Worm (Caenorhabditis elegans) whole organism, L3 larva: ENCODE data around the gene pqn-68.
A peak's percentile ranks its signal among the peaks of the same experiment; 100 is the strongest.

Source experiments
- R02D3.7 ChIP-seq: fragments of 150-350 bp; optimal IDR thresholded peaks from 2 replicates; lab custom pipeline; 2014; ENCODE audit warnings: missing biosample characterization, missing genetic modification characterization
- ZK546.5 ChIP-seq: sonication (generic microtip); optimal IDR thresholded peaks from 2 replicates; lab custom pipeline; 2017; ENCODE audit warnings: missing biosample characterization, missing genetic modification characterization
- ama-1 ChIP-seq: fragments of 150-350 bp; optimal IDR thresholded peaks from 2 replicates; lab custom pipeline; 2018
- ceh-16 ChIP-seq: sonication (generic microtip); optimal IDR thresholded peaks from 2 replicates; lab custom pipeline; 2017; ENCODE audit warnings: missing biosample characterization, missing genetic modification characterization
- ceh-82 ChIP-seq: fragments of 150-350 bp; optimal IDR thresholded peaks from 2 replicates; lab custom pipeline; 2014; ENCODE audit warnings: missing biosample characterization, missing genetic modification characterization
- ceh-9 ChIP-seq: sonication (generic microtip); optimal IDR thresholded peaks from 2 replicates; lab custom pipeline; 2018; ENCODE audit warnings: missing biosample characterization, missing genetic modification characterization
- daf-12 ChIP-seq: fragments of 150-350 bp; optimal IDR thresholded peaks from 2 replicates; lab custom pipeline; 2014; ENCODE audit warnings: missing biosample characterization, missing genetic modification reagents, missing genetic modification characterization
- egl-5 ChIP-seq: fragments of 150-350 bp; optimal IDR thresholded peaks from 2 replicates; lab custom pipeline; 2017; ENCODE audit warnings: missing biosample characterization, missing genetic modification reagents, missing genetic modification characterization, inconsistent platforms
- elt-1 ChIP-seq: fragments of 150-350 bp; optimal IDR thresholded peaks from 2 replicates; lab custom pipeline; 2014; ENCODE audit warnings: missing biosample characterization, missing genetic modification characterization
- elt-2 ChIP-seq: sonication (generic microtip); optimal IDR thresholded peaks from 2 replicates; lab custom pipeline; 2016; ENCODE audit warnings: missing genetic modification reagents, mild to moderate bottlenecking, missing genetic modification characterization, missing compliant biosample characterization
- eor-1 ChIP-seq, 2 experiments: fragments of 150-350 bp; optimal IDR thresholded peaks; 2 replicates each; lab custom pipeline; 2014 to 2018; ENCODE audit warnings: missing biosample characterization in 2 of 2, missing genetic modification characterization in 2 of 2
- fkh-10 ChIP-seq: sonication (generic microtip); optimal IDR thresholded peaks from 2 replicates; lab custom pipeline; 2017; ENCODE audit warnings: missing biosample characterization, missing genetic modification reagents, missing genetic modification characterization
- fos-1 ChIP-seq: fragments of 150-350 bp; optimal IDR thresholded peaks from 2 replicates; lab custom pipeline; 2014; ENCODE audit warnings: missing biosample characterization, missing genetic modification characterization
- hmg-11 ChIP-seq: sonication (generic microtip); optimal IDR thresholded peaks from 2 replicates; lab custom pipeline; 2016; ENCODE audit warnings: missing genetic modification characterization, missing compliant biosample characterization
- jun-1 ChIP-seq: fragments of 150-350 bp; optimal IDR thresholded peaks from 2 replicates; lab custom pipeline; 2014; ENCODE audit warnings: missing biosample characterization, missing genetic modification reagents, missing genetic modification characterization
- lin-15B ChIP-seq: fragments of 150-350 bp; optimal IDR thresholded peaks from 2 replicates; lab custom pipeline; 2014; ENCODE audit warnings: missing biosample characterization, missing genetic modification characterization
- lin-39 ChIP-seq: fragments of 150-350 bp; optimal IDR thresholded peaks from 2 replicates; lab custom pipeline; 2018; ENCODE audit warnings: missing biosample characterization, missing genetic modification reagents, missing genetic modification characterization
- mml-1 ChIP-seq: fragments of 150-350 bp; sonication (generic microtip); optimal IDR thresholded peaks from 3 replicates; lab custom pipeline; 2014; ENCODE audit warnings: missing biosample characterization, missing genetic modification characterization
- nhr-11 ChIP-seq: fragments of 150-350 bp; optimal IDR thresholded peaks from 2 replicates; lab custom pipeline; 2014; ENCODE audit warnings: missing biosample characterization, missing genetic modification characterization
- nhr-12 ChIP-seq: fragments of 150-350 bp; optimal IDR thresholded peaks from 2 replicates; lab custom pipeline; 2014; ENCODE audit warnings: missing biosample characterization, missing genetic modification characterization
- nhr-23 ChIP-seq: fragments of 150-350 bp; optimal IDR thresholded peaks from 2 replicates; lab custom pipeline; 2014; ENCODE audit warnings: missing biosample characterization, missing genetic modification reagents, missing genetic modification characterization
- nhr-237 ChIP-seq: fragments of 150-350 bp; optimal IDR thresholded peaks from 2 replicates; lab custom pipeline; 2014; ENCODE audit warnings: missing biosample characterization, missing genetic modification characterization
- nhr-25 ChIP-seq: sonication (generic microtip); optimal IDR thresholded peaks from 2 replicates; lab custom pipeline; 2017; ENCODE audit warnings: missing biosample characterization, missing genetic modification characterization
- nhr-28 ChIP-seq: fragments of 150-350 bp; optimal IDR thresholded peaks from 2 replicates; lab custom pipeline; 2014; ENCODE audit warnings: missing biosample characterization, missing genetic modification characterization
- nhr-43 ChIP-seq: sonication (generic microtip); optimal IDR thresholded peaks from 2 replicates; lab custom pipeline; 2016; ENCODE audit warnings: mild to moderate bottlenecking, missing genetic modification characterization, missing compliant biosample characterization; ENCODE audit not compliant: poor library complexity, severe bottlenecking
- nhr-67 ChIP-seq: fragments of 150-350 bp; optimal IDR thresholded peaks from 2 replicates; lab custom pipeline; 2014; ENCODE audit warnings: missing biosample characterization, missing genetic modification characterization
- pha-4 ChIP-seq: fragments of 150-350 bp; optimal IDR thresholded peaks from 2 replicates; lab custom pipeline; 2014; ENCODE audit warnings: missing biosample characterization, missing genetic modification reagents, missing genetic modification characterization
- pqm-1 ChIP-seq: fragments of 150-350 bp; optimal IDR thresholded peaks from 2 replicates; lab custom pipeline; 2017; ENCODE audit warnings: missing biosample characterization, missing genetic modification characterization, inconsistent platforms
- sea-2 ChIP-seq: fragments of 150-350 bp; sonication (generic microtip); optimal IDR thresholded peaks from 4 replicates; lab custom pipeline; 2014; ENCODE audit warnings: missing biosample characterization, missing genetic modification reagents, missing genetic modification characterization
- skn-1 ChIP-seq: fragments of 150-350 bp; optimal IDR thresholded peaks from 2 replicates; lab custom pipeline; 2014; ENCODE audit warnings: missing biosample characterization, missing genetic modification characterization
- snpc-4 ChIP-seq: fragments of 150-350 bp; optimal IDR thresholded peaks from 2 replicates; lab custom pipeline; 2014; ENCODE audit warnings: missing biosample characterization, missing genetic modification characterization
- tbx-2 ChIP-seq: sonication (generic microtip); optimal IDR thresholded peaks from 2 replicates; lab custom pipeline; 2016; ENCODE audit warnings: mild to moderate bottlenecking, missing genetic modification characterization, missing compliant biosample characterization
- unc-62 ChIP-seq: fragments of 150-350 bp; sonication (generic microtip); optimal IDR thresholded peaks from 4 replicates; lab custom pipeline; 2014; ENCODE audit warnings: missing biosample characterization, missing genetic modification reagents, missing genetic modification characterization
- zag-1 ChIP-seq: fragments of 150-350 bp; optimal IDR thresholded peaks from 2 replicates; lab custom pipeline; 2014; ENCODE audit warnings: missing biosample characterization, missing genetic modification characterization
- ztf-11 ChIP-seq: fragments of 150-350 bp; optimal IDR thresholded peaks from 2 replicates; lab custom pipeline; 2014; ENCODE audit warnings: missing biosample characterization, missing genetic modification characterization
- ztf-4 ChIP-seq: fragments of 150-350 bp; optimal IDR thresholded peaks from 2 replicates; lab custom pipeline; 2014; ENCODE audit warnings: missing biosample characterization, missing genetic modification characterization

Gene pqn-68

DNA sequence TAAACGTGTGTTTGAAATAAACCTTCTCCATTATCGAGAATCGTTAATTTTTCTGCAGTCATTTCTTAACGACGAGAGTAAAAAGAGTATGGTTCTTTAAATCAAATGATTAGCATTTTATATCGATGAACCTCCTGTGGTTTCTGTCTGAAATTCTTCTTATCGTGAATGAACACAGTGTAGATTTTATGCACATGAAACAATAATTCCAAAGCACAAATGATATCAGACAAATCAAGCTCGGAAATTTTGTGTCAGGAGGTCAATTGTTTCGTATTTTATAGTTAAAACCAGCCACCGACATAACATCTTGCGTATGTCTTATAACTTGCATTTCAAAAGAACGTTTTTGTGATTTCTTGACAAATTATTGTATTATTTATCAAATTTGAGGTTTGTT is 15.3 kb upstream of the pqn-68 start, which contains the start of gene T16G1.6:
Gene T16G1.6 (minus strand): TSS at position 77 of the 400 bp plus-strand sequence.
- TF ChIP-seq lin-39, result no peak
- no peak for TF ChIP-seq nhr-23
- TF ChIP-seq egl-5, result no peak
- peak; percentile 91 for TF ChIP-seq elt-2 (tag; lab: Kevin White, UChicago)
- TF ChIP-seq tbx-2, result no peak
- no peak for TF ChIP-seq nhr-237 (tag; lab: Kevin White, UChicago)
- TF ChIP-seq ceh-16 (tag; lab: Kevin White, UChicago), result no peak
- no peak for TF ChIP-seq lin-15B (tag; lab: Kevin White, UChicago)
- TF ChIP-seq pqm-1 (tag; lab: Kevin White, UChicago), result peak; percentile 90
- TF ChIP-seq ZK546.5 (tag; lab: Kevin White, UChicago), result no peak
- TF ChIP-seq eor-1 (tag; optimal IDR thresholded peaks at IDR 0.05; lab: Kevin White, UChicago), result no peak

DNA sequence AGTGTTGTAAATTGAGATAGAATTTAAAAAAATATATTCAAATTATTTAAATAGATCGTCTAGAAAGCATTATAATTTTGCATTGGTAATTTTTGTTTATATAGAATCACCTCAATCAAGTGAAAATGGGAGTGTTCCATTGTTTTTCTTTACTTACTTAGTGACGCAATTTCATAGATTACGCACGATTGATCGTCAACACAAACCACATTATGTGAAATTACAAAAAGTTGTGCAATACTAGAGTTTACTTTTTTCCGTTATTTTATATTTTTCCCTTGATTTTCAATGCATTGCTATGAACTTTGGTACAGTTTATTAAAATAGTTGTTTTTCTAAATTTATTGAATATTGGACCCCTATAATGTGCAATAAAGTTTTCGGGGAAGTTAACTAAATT is 13.0 kb upstream of the pqn-68 start, which contains the start of gene T16G1.5:
Gene T16G1.5 (minus strand): TSS at position 119 of the 400 bp plus-strand sequence.
- no peak for TF ChIP-seq nhr-43
- no peak for TF ChIP-seq fos-1 (tag; lab: Kevin White, UChicago)
- no peak for TF ChIP-seq unc-62 (GFP tag; lab: Kevin White, UChicago)
- TF ChIP-seq ztf-11, result no peak
- peak; percentile 25 for TF ChIP-seq elt-2 (tag; lab: Kevin White, UChicago)

DNA sequence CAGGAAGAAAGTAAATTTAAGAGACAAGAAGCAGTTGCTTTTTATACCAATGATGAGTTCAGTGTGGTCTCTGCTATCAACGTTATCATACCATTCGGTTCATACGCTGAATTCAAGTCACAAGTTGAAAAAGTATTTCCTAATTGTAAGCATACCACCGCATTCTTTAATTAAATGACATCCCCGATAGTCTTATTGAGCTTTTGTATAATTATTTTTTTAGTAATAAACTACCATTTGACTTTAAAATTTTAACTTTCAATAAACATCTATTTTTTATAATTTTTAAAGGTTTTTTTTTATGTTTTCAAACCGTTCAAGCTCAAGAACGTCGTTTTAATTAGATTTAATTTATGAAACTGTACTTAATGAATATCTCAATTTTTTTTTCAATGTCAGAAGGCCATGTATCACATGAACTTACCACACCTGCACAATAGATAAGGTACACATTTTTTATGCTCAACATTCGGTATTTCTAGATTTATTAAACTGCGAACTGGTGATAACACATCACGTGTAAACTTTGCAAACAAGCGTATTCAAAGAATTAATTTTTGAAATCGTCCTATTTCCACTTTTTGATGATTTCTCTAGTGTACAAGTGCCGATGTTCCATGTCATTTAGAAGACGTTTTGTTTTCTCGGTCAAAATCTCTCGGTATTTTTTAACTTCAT is 10.5 kb upstream of the pqn-68 start, which contains the start of gene T16G1.4:
Gene T16G1.4 (minus strand): TSS at position 51 of the 678 bp plus-strand sequence.
- no peak for TF ChIP-seq unc-62 (GFP tag; lab: Kevin White, UChicago)
- TF ChIP-seq zag-1 (tag; lab: Kevin White, UChicago), result no peak
- TF ChIP-seq elt-2 (tag; lab: Kevin White, UChicago), result peak; percentile 73
- TF ChIP-seq eor-1 (tag; optimal IDR thresholded peaks at IDR 0.05; lab: Kevin White, UChicago), result no peak
- TF ChIP-seq pha-4, result peak; percentile 2
- TF ChIP-seq lin-15B (tag; lab: Kevin White, UChicago), result no peak
- TF ChIP-seq nhr-23, result no peak
- TF ChIP-seq nhr-12 (tag; lab: Kevin White, UChicago), result no peak
- TF ChIP-seq hmg-11 (tag; lab: Kevin White, UChicago), result no peak
- TF ChIP-seq ama-1, result no peak
- TF ChIP-seq ceh-82 (tag; lab: Kevin White, UChicago), result no peak
- no peak for TF ChIP-seq fos-1 (tag; lab: Kevin White, UChicago)
- no peak for TF ChIP-seq nhr-25 (tag; lab: Kevin White, UChicago)
- no peak for TF ChIP-seq daf-12 (tag; lab: Kevin White, UChicago)
- TF ChIP-seq pqm-1 (tag; lab: Kevin White, UChicago), result peak; percentile 32
- no peak for TF ChIP-seq fkh-10 (GFP tag; lab: Kevin White, UChicago)
- no peak for TF ChIP-seq sea-2 (GFP tag; lab: Kevin White, UChicago)

DNA sequence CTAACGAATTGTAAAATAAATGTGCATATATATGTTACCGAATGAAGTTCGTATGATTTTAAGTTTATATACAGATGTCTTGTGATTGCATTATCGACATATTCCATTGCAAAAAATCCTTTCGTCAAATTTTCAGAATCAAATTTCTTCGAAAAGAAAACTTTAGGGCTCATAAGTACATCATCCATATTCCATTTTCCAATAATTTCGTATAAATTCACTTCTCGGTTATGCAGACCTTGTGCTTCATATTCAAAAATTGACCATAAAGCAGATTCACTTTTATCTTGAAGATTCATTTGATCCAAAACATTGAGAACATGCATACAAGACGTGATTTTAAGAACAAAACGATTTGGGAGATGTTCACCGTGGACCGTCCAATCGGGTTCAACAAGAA is 9.0 kb upstream of the pqn-68 start:
- TF ChIP-seq ZK546.5 (tag; lab: Kevin White, UChicago) (no peak), nhr-23 (no peak), ceh-9 (no peak), nhr-43 (no peak), nhr-237 (tag; lab: Kevin White, UChicago) (no peak), nhr-28 (tag; lab: Kevin White, UChicago) (no peak), mml-1 (no peak)
- TF ChIP-seq, all 47 proteins: peak for 0

DNA sequence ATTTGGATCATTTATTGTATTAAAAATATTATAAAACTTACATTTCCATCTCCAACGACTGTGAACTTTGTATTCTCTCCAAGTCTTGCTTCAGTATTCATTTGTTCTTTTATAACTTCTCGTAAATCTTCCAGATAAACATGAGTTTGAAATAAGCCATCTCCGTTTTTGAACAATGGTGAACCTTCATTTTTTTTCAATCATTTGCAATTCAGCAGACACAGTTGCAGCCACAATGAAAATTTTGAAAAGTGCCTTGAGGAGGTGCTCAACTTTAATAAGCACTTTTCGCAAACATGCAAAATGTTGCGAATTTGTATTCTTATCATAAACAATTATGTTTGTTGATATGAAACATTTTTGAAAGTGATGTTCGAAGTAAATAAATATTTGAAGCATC is 8.2 kb upstream of the pqn-68 start, which contains the start of gene T16G1.3:
Gene T16G1.3 (minus strand): TSS at position 101 of the 400 bp plus-strand sequence.
- TF ChIP-seq ceh-9, result no peak
- TF ChIP-seq ama-1, result no peak
- TF ChIP-seq skn-1 (tag; lab: Kevin White, UChicago), result no peak
- TF ChIP-seq lin-39, result no peak
- TF ChIP-seq nhr-67 (tag; lab: Kevin White, UChicago), result no peak
- TF ChIP-seq egl-5, result no peak
- no peak for TF ChIP-seq R02D3.7 (tag; lab: Kevin White, UChicago)
- TF ChIP-seq ztf-4, result no peak
- no peak for TF ChIP-seq jun-1 (tag; lab: Kevin White, UChicago)
- no peak for TF ChIP-seq elt-1
- no peak for TF ChIP-seq hmg-11 (tag; lab: Kevin White, UChicago)
- TF ChIP-seq nhr-11 (tag; lab: Kevin White, UChicago), result no peak
- no peak for TF ChIP-seq snpc-4 (tag; lab: Kevin White, UChicago)
- no peak for TF ChIP-seq zag-1 (tag; lab: Kevin White, UChicago)
- no peak for TF ChIP-seq ztf-11
- TF ChIP-seq nhr-237 (tag; lab: Kevin White, UChicago), result no peak
